Fruit fly (Drosophila melanogaster) whole organism, prepupa: ENCODE measurements around the gene xit.

ENCODE experiments used
- CG10631 ChIP-seq: fragments of 200-800 bp; sonication (Bioruptor generic); optimal IDR thresholded peaks from 2 replicates; lab custom pipeline; 2016; ENCODE audit warnings: missing biosample characterization, missing genetic modification characterization
- CG10669 ChIP-seq: fragments of 200-800 bp; sonication (Bioruptor generic); optimal IDR thresholded peaks from 3 replicates; lab custom pipeline; 2018; ENCODE audit warnings: missing biosample characterization, mild to moderate bottlenecking, missing genetic modification characterization, moderate library complexity
- CG11762 ChIP-seq: fragments of 200-800 bp; sonication (Bioruptor generic); optimal IDR thresholded peaks from 3 replicates; lab custom pipeline; 2016; ENCODE audit warnings: missing biosample characterization, missing genetic modification characterization; ENCODE audit not compliant: insufficient read depth
- CG11902 ChIP-seq: fragments of 200-800 bp; sonication (Bioruptor generic); optimal IDR thresholded peaks from 3 replicates; lab custom pipeline; 2016; ENCODE audit warnings: missing biosample characterization, missing genetic modification characterization
- CG16779 ChIP-seq: fragments of 200-800 bp; sonication (Bioruptor generic); optimal IDR thresholded peaks from 3 replicates; lab custom pipeline; 2017; ENCODE audit warnings: missing biosample characterization, mild to moderate bottlenecking, missing genetic modification characterization
- CG3032 ChIP-seq: fragments of 200-800 bp; optimal IDR thresholded peaks from 2 replicates; lab custom pipeline; 2019; ENCODE audit warnings: missing biosample characterization, mild to moderate bottlenecking, missing genetic modification characterization, moderate library complexity
- CG31627 ChIP-seq: fragments of 200-800 bp; sonication (Bioruptor generic); optimal IDR thresholded peaks from 3 replicates; lab custom pipeline; 2016; ENCODE audit warnings: missing biosample characterization, missing genetic modification characterization
- CG32006 ChIP-seq: fragments of 200-800 bp; sonication (Bioruptor generic); optimal IDR thresholded peaks from 3 replicates; lab custom pipeline; 2017; ENCODE audit warnings: missing biosample characterization, mild to moderate bottlenecking, missing genetic modification characterization
- CG34406 ChIP-seq: fragments of 200-800 bp; sonication (Bioruptor generic); optimal IDR thresholded peaks from 3 replicates; lab custom pipeline; 2016; ENCODE audit warnings: missing biosample characterization, missing genetic modification characterization
- CG3919 ChIP-seq: fragments of 200-800 bp; sonication (Bioruptor generic); optimal IDR thresholded peaks from 3 replicates; lab custom pipeline; 2016; ENCODE audit warnings: missing biosample characterization, missing genetic modification characterization
- CG4318 ChIP-seq: fragments of 200-800 bp; sonication (Bioruptor generic); optimal IDR thresholded peaks from 3 replicates; lab custom pipeline; 2017; ENCODE audit warnings: missing biosample characterization, mild to moderate bottlenecking, missing genetic modification characterization
- CG6163 ChIP-seq: fragments of 200-800 bp; sonication (Bioruptor generic); IDR thresholded peaks from 3 replicates; pipeline ENCODE4 v1.3.6; 2022; ENCODE audit warnings: missing biosample characterization, missing genetic modification characterization
- CG6276 ChIP-seq: fragments of 200-800 bp; sonication (Bioruptor generic); optimal IDR thresholded peaks from 2 replicates; lab custom pipeline; 2017; ENCODE audit warnings: missing biosample characterization, mild to moderate bottlenecking, missing genetic modification characterization
- CG6792 ChIP-seq: fragments of 200-800 bp; sonication (Bioruptor generic); optimal IDR thresholded peaks from 3 replicates; lab custom pipeline; 2016; ENCODE audit warnings: missing biosample characterization, missing genetic modification characterization
- CG6808 ChIP-seq: fragments of 200-800 bp; sonication (Bioruptor generic); optimal IDR thresholded peaks from 3 replicates; lab custom pipeline; 2017; ENCODE audit warnings: missing biosample characterization, missing genetic modification characterization, mild to moderate bottlenecking, moderate library complexity, missing genetic modification reagents
- CG6854 ChIP-seq: fragments of 200-800 bp; sonication (Bioruptor generic); optimal IDR thresholded peaks from 2 replicates; lab custom pipeline; 2017; ENCODE audit warnings: missing biosample characterization, mild to moderate bottlenecking, missing genetic modification characterization
- CG7368 ChIP-seq: fragments of 200-800 bp; sonication (Bioruptor generic); optimal IDR thresholded peaks from 3 replicates; lab custom pipeline; 2016; ENCODE audit warnings: missing biosample characterization, missing genetic modification characterization
- CG8119 ChIP-seq: fragments of 200-800 bp; sonication (Bioruptor generic); IDR thresholded peaks from 3 replicates; pipeline ENCODE4 v1.3.6; 2022; ENCODE audit warnings: missing biosample characterization, missing genetic modification characterization
- CG8319 ChIP-seq: fragments of 200-800 bp; sonication (Bioruptor generic); optimal IDR thresholded peaks from 3 replicates; lab custom pipeline; 2016; ENCODE audit warnings: missing biosample characterization, missing genetic modification characterization
- CG8632 ChIP-seq: fragments of 200-800 bp; sonication (Bioruptor generic); optimal IDR thresholded peaks from 3 replicates; lab custom pipeline; 2016; ENCODE audit warnings: missing biosample characterization, missing genetic modification characterization
- CG9139 ChIP-seq: fragments of 200-800 bp; sonication (Bioruptor generic); optimal IDR thresholded peaks from 3 replicates; lab custom pipeline; 2017; ENCODE audit warnings: missing biosample characterization, mild to moderate bottlenecking, missing genetic modification characterization
- Eip75B ChIP-seq: fragments of 200-800 bp; sonication (Bioruptor generic); optimal IDR thresholded peaks from 3 replicates; lab custom pipeline; 2016; ENCODE audit warnings: missing biosample characterization, missing genetic modification characterization
- Eip78C ChIP-seq: fragments of 200-800 bp; sonication (Bioruptor generic); peaks from one replicate; lab custom pipeline; 2016; ENCODE audit warnings: missing biosample characterization, missing genetic modification characterization
- Ets21C ChIP-seq: fragments of 200-800 bp; sonication (Bioruptor generic); optimal IDR thresholded peaks from 3 replicates; lab custom pipeline; 2016; ENCODE audit warnings: missing biosample characterization, missing genetic modification characterization
- Ets96B ChIP-seq: fragments of 200-800 bp; optimal IDR thresholded peaks from 2 replicates; lab custom pipeline; 2019; ENCODE audit warnings: missing biosample characterization, mild to moderate bottlenecking, missing genetic modification characterization, moderate library complexity
- Gug ChIP-seq: fragments of 200-800 bp; sonication (Bioruptor generic); IDR thresholded peaks from 2 replicates; pipeline ENCODE4 v1.3.6; 2022; ENCODE audit warnings: missing biosample characterization, missing genetic modification characterization
- Hr39 ChIP-seq: fragments of 200-800 bp; sonication (Bioruptor generic); optimal IDR thresholded peaks from 2 replicates; lab custom pipeline; 2016; ENCODE audit warnings: missing biosample characterization, missing genetic modification characterization
- Hr4 ChIP-seq: fragments of 200-800 bp; sonication (Bioruptor generic); optimal IDR thresholded peaks from 3 replicates; lab custom pipeline; 2016; ENCODE audit warnings: missing biosample characterization, missing genetic modification characterization
- Met ChIP-seq: fragments of 200-800 bp; sonication (Bioruptor generic); optimal IDR thresholded peaks from 3 replicates; lab custom pipeline; 2016; ENCODE audit warnings: missing biosample characterization, missing genetic modification characterization
- OdsH ChIP-seq: fragments of 200-800 bp; sonication (Bioruptor generic); optimal IDR thresholded peaks from 3 replicates; lab custom pipeline; 2016; ENCODE audit warnings: missing biosample characterization, missing genetic modification characterization
- Smox ChIP-seq: fragments of 200-800 bp; sonication (Bioruptor generic); optimal IDR thresholded peaks from 3 replicates; lab custom pipeline; 2016; ENCODE audit warnings: missing biosample characterization, missing genetic modification characterization
- Sox102F ChIP-seq: fragments of 200-800 bp; sonication (Bioruptor generic); optimal IDR thresholded peaks from 2 replicates; lab custom pipeline; 2016; ENCODE audit warnings: missing biosample characterization, mild to moderate bottlenecking, missing genetic modification characterization
- Sox14 ChIP-seq: fragments of 200-800 bp; sonication (Bioruptor generic); optimal IDR thresholded peaks from 3 replicates; lab custom pipeline; 2016; ENCODE audit warnings: missing biosample characterization, missing genetic modification characterization
- achi ChIP-seq: fragments of 200-800 bp; sonication (Bioruptor generic); optimal IDR thresholded peaks from 3 replicates; lab custom pipeline; 2016; ENCODE audit warnings: missing biosample characterization, missing genetic modification characterization
- acj6 ChIP-seq: fragments of 200-800 bp; sonication (Bioruptor generic); optimal IDR thresholded peaks from 3 replicates; lab custom pipeline; 2016; ENCODE audit warnings: missing biosample characterization, missing genetic modification characterization
- cyc ChIP-seq: fragments of 200-800 bp; sonication (Bioruptor generic); optimal IDR thresholded peaks from 3 replicates; lab custom pipeline; 2016; ENCODE audit warnings: missing biosample characterization, missing genetic modification characterization
- dac ChIP-seq: fragments of 200-800 bp; sonication (Bioruptor generic); optimal IDR thresholded peaks from 2 replicates; lab custom pipeline; 2017; ENCODE audit warnings: missing biosample characterization, mild to moderate bottlenecking, missing genetic modification characterization
- dsx ChIP-seq: fragments of 200-800 bp; optimal IDR thresholded peaks from 3 replicates; lab custom pipeline; 2019; ENCODE audit warnings: missing biosample characterization, mild to moderate bottlenecking, missing genetic modification characterization, moderate library complexity; ENCODE audit not compliant: poor library complexity, severe bottlenecking
- esn ChIP-seq: fragments of 200-800 bp; sonication (Bioruptor generic); optimal IDR thresholded peaks from 2 replicates; lab custom pipeline; 2016; ENCODE audit warnings: missing biosample characterization, mild to moderate bottlenecking, missing genetic modification characterization, moderate library complexity
- fd59A ChIP-seq: fragments of 200-800 bp; sonication (Bioruptor generic); optimal IDR thresholded peaks from 2 replicates; lab custom pipeline; 2017; ENCODE audit warnings: missing biosample characterization, mild to moderate bottlenecking, missing genetic modification characterization, missing genetic modification reagents
- fd85E ChIP-seq: fragments of 200-800 bp; sonication (Bioruptor generic); optimal IDR thresholded peaks from 3 replicates; lab custom pipeline; 2016; ENCODE audit warnings: missing biosample characterization, missing genetic modification characterization
- fkh ChIP-seq: fragments of 200-800 bp; sonication (Bioruptor generic); optimal IDR thresholded peaks from 3 replicates; lab custom pipeline; 2017; ENCODE audit warnings: missing biosample characterization, mild to moderate bottlenecking, missing genetic modification characterization, moderate library complexity
- lz ChIP-seq: fragments of 200-800 bp; sonication (Bioruptor generic); optimal IDR thresholded peaks from 3 replicates; lab custom pipeline; 2016; ENCODE audit warnings: missing biosample characterization, missing genetic modification characterization
- net ChIP-seq: fragments of 200-800 bp; sonication (Bioruptor generic); optimal IDR thresholded peaks from 3 replicates; lab custom pipeline; 2016; ENCODE audit warnings: missing biosample characterization, missing genetic modification characterization
- pdm3 ChIP-seq: fragments of 200-800 bp; sonication (Bioruptor generic); optimal IDR thresholded peaks from 3 replicates; lab custom pipeline; 2016; ENCODE audit warnings: missing biosample characterization, missing genetic modification characterization
- salr ChIP-seq, 2 experiments: fragments of 200-800 bp; sonication (Bioruptor generic); optimal IDR thresholded peaks; 3 replicates each; lab custom pipeline; 2016 to 2018; ENCODE audit warnings: missing biosample characterization in 2 of 2, missing genetic modification characterization in 2 of 2, mild to moderate bottlenecking in 1 of 2
- spab ChIP-seq: fragments of 200-800 bp; sonication (Bioruptor generic); optimal IDR thresholded peaks from 2 replicates; lab custom pipeline; 2017; ENCODE audit warnings: missing biosample characterization, mild to moderate bottlenecking, missing genetic modification characterization, missing genetic modification reagents
- svp ChIP-seq: fragments of 200-800 bp; sonication (Bioruptor generic); peaks from one replicate; lab custom pipeline; 2016; ENCODE audit warnings: missing biosample characterization, missing genetic modification characterization
- topi ChIP-seq: fragments of 200-800 bp; sonication (Bioruptor generic); optimal IDR thresholded peaks from 3 replicates; lab custom pipeline; 2016; ENCODE audit warnings: missing biosample characterization, missing genetic modification characterization
- vri ChIP-seq: fragments of 200-800 bp; sonication (Bioruptor generic); optimal IDR thresholded peaks from 3 replicates; lab custom pipeline; 2016; ENCODE audit warnings: missing biosample characterization, mild to moderate bottlenecking, missing genetic modification characterization

xit gene

DNA sequence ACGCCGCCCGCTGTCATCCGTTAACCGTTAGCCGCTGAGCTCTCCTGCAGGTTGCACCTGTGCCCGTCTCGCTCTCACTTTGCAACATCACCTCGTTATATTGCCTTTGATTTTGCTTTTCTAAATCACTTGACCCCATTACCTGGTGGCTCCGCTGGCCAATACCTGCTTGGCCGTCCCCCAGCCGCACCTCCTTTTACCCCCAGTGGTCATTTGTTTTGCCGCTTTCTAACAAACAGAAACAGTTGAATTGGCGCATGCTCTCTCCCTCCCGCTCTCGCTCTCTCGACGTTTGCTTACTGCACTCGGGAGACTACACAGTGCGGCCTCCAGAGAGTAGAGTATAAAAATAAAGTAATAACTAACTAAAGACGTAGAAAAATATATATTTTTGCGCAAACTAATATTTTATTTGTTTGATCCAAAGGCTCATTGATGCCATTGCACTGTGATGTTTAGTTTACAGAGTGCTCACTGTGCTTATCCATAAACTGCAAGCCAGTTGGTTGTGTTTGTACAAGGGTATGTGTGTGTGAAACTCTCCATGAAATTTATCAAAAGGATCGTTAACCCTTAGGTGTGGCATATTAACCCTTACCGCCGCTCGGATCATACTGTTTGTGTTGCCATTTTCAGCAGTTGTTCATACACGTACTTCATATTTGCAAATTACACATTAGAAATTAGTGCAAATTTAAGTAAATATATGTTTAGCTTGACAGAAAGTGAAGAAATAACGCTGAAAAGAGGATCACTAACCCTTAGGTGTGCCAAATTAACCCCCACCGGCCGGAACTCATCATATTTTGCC, 16.1 kb upstream of the xit start:
- TF ChIP-seq CG16779 (tag; lab: Kevin White, UChicago), result peak; percentile 80
- TF ChIP-seq Hr4 (GFP tag; lab: Kevin White, UChicago), result peak; percentile 95
- TF ChIP-seq svp (GFP tag; lab: Kevin White, UChicago), result peak; percentile 97
- peak; percentile 96 for TF ChIP-seq Hr39 (GFP tag; lab: Kevin White, UChicago)
- peak; percentile 91 for TF ChIP-seq Gug (GFP tag; lab: Robert Waterston, UW)
- TF ChIP-seq Sox14, result peak; percentile 95
- peak; percentile 88 for TF ChIP-seq CG34406 (GFP tag; lab: Kevin White, UChicago)
- TF ChIP-seq CG8119 (GFP tag; lab: Robert Waterston, UW), result peak; percentile 98
- peak; percentile 76 for TF ChIP-seq CG11902 (GFP tag; lab: Kevin White, UChicago)
- peak; percentile 78 for TF ChIP-seq CG7368 (GFP tag; lab: Kevin White, UChicago)
- TF ChIP-seq dac, result peak; percentile 87
- TF ChIP-seq pdm3, result peak; percentile 96
- peak; percentile 65 for TF ChIP-seq CG3032 (tag; lab: Kevin White, UChicago)
- no peak for TF ChIP-seq spab (GFP tag; lab: Kevin White, UChicago)
- peak; percentile 88 for TF ChIP-seq CG4318 (GFP tag; lab: Kevin White, UChicago)
- TF ChIP-seq Eip78C, result peak; percentile 98
- peak; percentile 79 for TF ChIP-seq dsx (GFP tag; lab: Kevin White, UChicago)
- TF ChIP-seq Met (GFP tag; lab: Kevin White, UChicago), result peak; percentile 95
- TF ChIP-seq acj6 (GFP tag; lab: Kevin White, UChicago), result peak; percentile 93
- peak; percentile 88 for TF ChIP-seq Eip75B (GFP tag; lab: Kevin White, UChicago)
- TF ChIP-seq Smox, result peak; percentile 94
- TF ChIP-seq CG6276 (GFP tag; lab: Kevin White, UChicago), result peak; percentile 92
- TF ChIP-seq salr (GFP tag; optimal IDR thresholded peaks at IDR 0.05; lab: Kevin White, UChicago), result peak; percentile 73 to 83
- TF ChIP-seq CG9139 (GFP tag; lab: Kevin White, UChicago), result no peak
- TF ChIP-seq CG6792, result peak; percentile 92
- peak; percentile 95 for TF ChIP-seq esn (GFP tag; lab: Kevin White, UChicago)
- TF ChIP-seq OdsH, result peak; percentile 95
- TF ChIP-seq CG32006 (GFP tag; lab: Kevin White, UChicago), result peak; percentile 95
- TF ChIP-seq lz, result peak; percentile 94
- peak; percentile 78 for TF ChIP-seq Ets96B
- peak; percentile 71 for TF ChIP-seq CG11762
- TF ChIP-seq CG10669 (GFP tag; lab: Kevin White, UChicago), result peak; percentile 80
- peak; percentile 94 for TF ChIP-seq cyc (GFP tag; lab: Kevin White, UChicago)
- peak; percentile 72 for TF ChIP-seq fd59A (GFP tag; lab: Kevin White, UChicago)
- TF ChIP-seq Sox102F, result peak; percentile 95
- no peak for TF ChIP-seq fkh
- TF ChIP-seq topi, result peak; percentile 93
- TF ChIP-seq vri (GFP tag; lab: Kevin White, UChicago), result peak; percentile 93
- TF ChIP-seq CG8319 (GFP tag; lab: Kevin White, UChicago), result peak; percentile 83
- TF ChIP-seq CG31627 (GFP tag; lab: Kevin White, UChicago), result peak; percentile 96
- TF ChIP-seq net (GFP tag; lab: Kevin White, UChicago), result peak; percentile 94
- peak; percentile 93 for TF ChIP-seq CG3919 (GFP tag; lab: Kevin White, UChicago)
- TF ChIP-seq Ets21C (GFP tag; lab: Kevin White, UChicago), result peak; percentile 93
- peak; percentile 97 for TF ChIP-seq CG6163
- peak; percentile 91 for TF ChIP-seq achi (GFP tag; lab: Kevin White, UChicago)
- peak; percentile 55 for TF ChIP-seq fd85E (GFP tag; lab: Kevin White, UChicago)
- peak; percentile 92 for TF ChIP-seq CG8632 (GFP tag; lab: Kevin White, UChicago)
- TF ChIP-seq CG6854 (GFP tag; lab: Kevin White, UChicago), result peak; percentile 17
- peak; percentile 91 for TF ChIP-seq CG10631
- peak; percentile 61 for TF ChIP-seq CG6808
